Worm (Caenorhabditis elegans) whole organism, young adult: ENCODE measurements around the gene acs-4.

Experiments
- B0261.1 ChIP-seq: sonication (generic microtip); optimal IDR thresholded peaks from 2 replicates; lab custom pipeline; 2016; ENCODE audit warnings: mild to moderate bottlenecking, missing genetic modification characterization, moderate library complexity, missing compliant biosample characterization
- B0336.3 ChIP-seq: fragments of 200-800 bp; sonication (Bioruptor generic); IDR thresholded peaks from 2 replicates; pipeline ENCODE4 v1.3.6; 2022; ENCODE audit warnings: missing genetic modification characterization, missing compliant biosample characterization
- C06A6.2 ChIP-seq: fragments of 200-800 bp; sonication (Bioruptor generic); conservative IDR thresholded peaks from 2 replicates; pipeline ENCODE4 v1.3.6; 2022; ENCODE audit warnings: missing genetic modification characterization, missing compliant biosample characterization
- F23B12.7 ChIP-seq: sonication (generic microtip); optimal IDR thresholded peaks from 2 replicates; lab custom pipeline; 2017; ENCODE audit warnings: missing genetic modification characterization, mild to moderate bottlenecking, missing compliant biosample characterization, antibody characterized with exemption, moderate library complexity; ENCODE audit not compliant: insufficient read depth
- F37B4.10 ChIP-seq: fragments of 200-800 bp; sonication (Bioruptor generic); IDR thresholded peaks from 2 replicates; pipeline ENCODE4 v1.3.6; 2022; ENCODE audit warnings: missing genetic modification characterization, missing compliant biosample characterization
- T07F8.4 ChIP-seq: sonication (generic microtip); optimal IDR thresholded peaks from 2 replicates; lab custom pipeline; 2016; ENCODE audit warnings: mild to moderate bottlenecking, missing genetic modification characterization, moderate library complexity, missing compliant biosample characterization
- Y53G8AR.9 ChIP-seq: fragments of 200-800 bp; sonication (Bioruptor generic); conservative IDR thresholded peaks from 2 replicates; pipeline ENCODE4 v1.3.6; 2022; ENCODE audit warnings: missing genetic modification reagents, missing genetic modification characterization, missing compliant biosample characterization
- Y56A3A.18 ChIP-seq: fragments of 200-800 bp; sonication (Bioruptor generic); IDR thresholded peaks from 2 replicates; pipeline ENCODE4 v1.3.6; 2022; ENCODE audit warnings: missing genetic modification reagents, missing genetic modification characterization, missing compliant biosample characterization
- Y79H2A.3 ChIP-seq: fragments of 200-800 bp; sonication (Bioruptor generic); conservative IDR thresholded peaks from 2 replicates; pipeline ENCODE4 v1.3.6; 2022; ENCODE audit warnings: missing genetic modification reagents, missing genetic modification characterization, missing compliant biosample characterization
- Y95B8A.8 ChIP-seq: fragments of 200-800 bp; sonication (Bioruptor generic); IDR thresholded peaks from 2 replicates; pipeline ENCODE4 v1.3.6; 2022; ENCODE audit warnings: missing genetic modification reagents, missing genetic modification characterization, missing compliant biosample characterization
- aptf-3 ChIP-seq: fragments of 200-800 bp; sonication (Bioruptor generic); IDR thresholded peaks from 2 replicates; pipeline ENCODE4 v1.3.6; 2022; ENCODE audit warnings: missing genetic modification characterization, missing compliant biosample characterization
- bed-1 ChIP-seq: fragments of 200-800 bp; sonication (Bioruptor generic); IDR thresholded peaks from 2 replicates; pipeline ENCODE4 v1.3.6; 2022; ENCODE audit warnings: missing genetic modification reagents, missing genetic modification characterization, missing compliant biosample characterization
- bed-2 ChIP-seq: fragments of 200-800 bp; sonication (Bioruptor generic); IDR thresholded peaks from 2 replicates; pipeline ENCODE4 v1.3.6; 2022; ENCODE audit warnings: missing genetic modification reagents, missing genetic modification characterization, missing compliant biosample characterization
- cebp-1 ChIP-seq, 2 experiments: fragments of 200-800 bp in 1 of 2; sonication (Bioruptor generic) in 1 of 2; sonication (generic microtip) in 1 of 2; IDR thresholded peaks in 1 of 2; optimal IDR thresholded peaks in 1 of 2; 2 replicates each; pipeline versions ENCODE4 v1.3.6 to Lab custom; 2017 to 2022; ENCODE audit warnings: missing compliant biosample characterization in 2 of 2, missing genetic modification characterization in 2 of 2, mild to moderate bottlenecking in 1 of 2, missing genetic modification reagents in 1 of 2, moderate library complexity in 1 of 2
- ceh-100 ChIP-seq: fragments of 200-800 bp; sonication (Bioruptor generic); IDR thresholded peaks from 2 replicates; pipeline ENCODE4 v1.3.6; 2022; ENCODE audit warnings: missing genetic modification reagents, missing genetic modification characterization, missing compliant biosample characterization
- ceh-27 ChIP-seq: fragments of 200-800 bp; sonication (Bioruptor generic); optimal IDR thresholded peaks from 2 replicates; lab custom pipeline; 2018; ENCODE audit warnings: mild to moderate bottlenecking, missing genetic modification characterization, moderate library complexity, missing compliant biosample characterization
- ceh-91 ChIP-seq: fragments of 200-800 bp; sonication (Bioruptor generic); IDR thresholded peaks from 2 replicates; pipeline ENCODE4 v1.3.6; 2022; ENCODE audit warnings: missing genetic modification reagents, missing genetic modification characterization, missing compliant biosample characterization
- chd-7 ChIP-seq: sonication (generic microtip); optimal IDR thresholded peaks from 2 replicates; lab custom pipeline; 2016; ENCODE audit warnings: mild to moderate bottlenecking, missing genetic modification characterization, moderate library complexity, missing compliant biosample characterization
- egrh-3 ChIP-seq: fragments of 200-800 bp; sonication (Bioruptor generic); IDR thresholded peaks from 2 replicates; pipeline ENCODE4 v1.3.6; 2022; ENCODE audit warnings: missing genetic modification reagents, missing genetic modification characterization, missing compliant biosample characterization
- hlh-12 ChIP-seq: sonication (generic microtip); optimal IDR thresholded peaks from 2 replicates; lab custom pipeline; 2016; ENCODE audit warnings: missing genetic modification characterization, missing compliant biosample characterization
- hmg-1.2 ChIP-seq: fragments of 200-800 bp; sonication (Bioruptor generic); IDR thresholded peaks from 2 replicates; pipeline ENCODE4 v1.3.6; 2022; ENCODE audit warnings: missing genetic modification reagents, missing genetic modification characterization, missing compliant biosample characterization
- hrde-1 ChIP-seq: sonication (generic microtip); optimal IDR thresholded peaks from 2 replicates; lab custom pipeline; 2016; ENCODE audit warnings: missing genetic modification characterization, mild to moderate bottlenecking, missing compliant biosample characterization, moderate library complexity, missing genotype, missing genetic modification reagents, borderline replicate concordance
- lin-54 ChIP-seq: fragments of 200-800 bp; sonication (Bioruptor generic); optimal IDR thresholded peaks from 2 replicates; lab custom pipeline; 2018; ENCODE audit warnings: mild to moderate bottlenecking, missing genetic modification characterization, missing compliant biosample characterization
- lir-1 ChIP-seq: fragments of 200-800 bp; sonication (Bioruptor generic); conservative IDR thresholded peaks from 2 replicates; pipeline ENCODE4 v1.3.6; 2022; ENCODE audit warnings: missing genetic modification reagents, missing genetic modification characterization, missing compliant biosample characterization
- lsl-1 ChIP-seq: fragments of 200-800 bp; sonication (Bioruptor generic); optimal IDR thresholded peaks from 2 replicates; lab custom pipeline; 2018; ENCODE audit warnings: mild to moderate bottlenecking, missing genetic modification characterization, moderate library complexity, missing compliant biosample characterization
- madf-10 ChIP-seq: sonication (generic microtip); optimal IDR thresholded peaks from 2 replicates; lab custom pipeline; 2016; ENCODE audit warnings: mild to moderate bottlenecking, missing genetic modification characterization, missing compliant biosample characterization
- mel-28 ChIP-seq: sonication (generic microtip); optimal IDR thresholded peaks from 2 replicates; lab custom pipeline; 2016; ENCODE audit warnings: borderline replicate concordance, mild to moderate bottlenecking, missing genetic modification characterization, missing compliant biosample characterization
- mes-4 ChIP-seq: sonication (generic microtip); optimal IDR thresholded peaks from 2 replicates; lab custom pipeline; 2016; ENCODE audit warnings: missing genotype, missing genetic modification characterization, missing compliant biosample characterization
- mxl-1 ChIP-seq: sonication (generic microtip); optimal IDR thresholded peaks from 2 replicates; lab custom pipeline; 2016; ENCODE audit warnings: missing genetic modification characterization, missing compliant biosample characterization
- nhr-179 ChIP-seq: sonication (generic microtip); optimal IDR thresholded peaks from 2 replicates; lab custom pipeline; 2016; ENCODE audit warnings: mild to moderate bottlenecking, missing genetic modification characterization, missing compliant biosample characterization
- nhr-80 ChIP-seq: sonication (generic microtip); optimal IDR thresholded peaks from 2 replicates; lab custom pipeline; 2016; ENCODE audit warnings: missing genetic modification characterization, missing compliant biosample characterization
- snpc-1.1 ChIP-seq: sonication (generic microtip); optimal IDR thresholded peaks from 2 replicates; lab custom pipeline; 2017; ENCODE audit warnings: missing genetic modification characterization, mild to moderate bottlenecking, missing compliant biosample characterization, antibody characterized with exemption, moderate library complexity, missing genotype, missing genetic modification reagents; ENCODE audit not compliant: insufficient read depth
- snpc-1.3 ChIP-seq: sonication (generic microtip); optimal IDR thresholded peaks from 2 replicates; lab custom pipeline; 2017; ENCODE audit warnings: missing genetic modification characterization, mild to moderate bottlenecking, missing compliant biosample characterization, antibody characterized with exemption, moderate library complexity, missing genotype, missing genetic modification reagents; ENCODE audit not compliant: insufficient read depth
- snpc-3.4 ChIP-seq: sonication (generic microtip); optimal IDR thresholded peaks from 2 replicates; lab custom pipeline; 2017; ENCODE audit warnings: missing genetic modification characterization, mild to moderate bottlenecking, missing compliant biosample characterization, antibody characterized with exemption, moderate library complexity, missing genotype, missing genetic modification reagents
- somi-1 ChIP-seq: fragments of 200-800 bp; sonication (Bioruptor generic); optimal IDR thresholded peaks from 2 replicates; lab custom pipeline; 2018; ENCODE audit warnings: mild to moderate bottlenecking, missing genetic modification characterization, missing compliant biosample characterization
- sptf-2 ChIP-seq: fragments of 200-800 bp; sonication (Bioruptor generic); optimal IDR thresholded peaks from 2 replicates; lab custom pipeline; 2018; ENCODE audit warnings: mild to moderate bottlenecking, missing genetic modification characterization, missing compliant biosample characterization
- tbp1 ChIP-seq: fragments of 200-800 bp; sonication (Bioruptor generic); optimal IDR thresholded peaks from 2 replicates; lab custom pipeline; 2018; ENCODE audit warnings: mild to moderate bottlenecking, missing genetic modification characterization, missing compliant biosample characterization
- tbx-9 ChIP-seq: sonication (generic microtip); optimal IDR thresholded peaks from 2 replicates; lab custom pipeline; 2016; ENCODE audit warnings: borderline replicate concordance, missing genetic modification characterization, inconsistent platforms, missing compliant biosample characterization
- unc-130 ChIP-seq: sonication (generic microtip); optimal IDR thresholded peaks from 2 replicates; lab custom pipeline; 2016; ENCODE audit warnings: missing genetic modification reagents, missing genetic modification characterization, missing compliant biosample characterization
- xnd-1 ChIP-seq: sonication (generic microtip); optimal IDR thresholded peaks from 2 replicates; lab custom pipeline; 2016; ENCODE audit warnings: missing genotype, missing genetic modification reagents, missing genetic modification characterization, missing compliant biosample characterization
- ztf-25 ChIP-seq: fragments of 200-800 bp; sonication (Bioruptor generic); IDR thresholded peaks from 2 replicates; pipeline ENCODE4 v1.3.6; 2022; ENCODE audit warnings: missing genetic modification reagents, missing genetic modification characterization, missing compliant biosample characterization
- ztf-26 ChIP-seq: sonication (generic microtip); optimal IDR thresholded peaks from 2 replicates; lab custom pipeline; 2017; ENCODE audit warnings: missing genetic modification characterization, missing compliant biosample characterization
- ztf-3 ChIP-seq: fragments of 200-800 bp; sonication (Bioruptor generic); optimal IDR thresholded peaks from 2 replicates; lab custom pipeline; 2018; ENCODE audit warnings: mild to moderate bottlenecking, missing genetic modification characterization, missing compliant biosample characterization

acs-4 gene

ce11 chrIII:7189581-7190128 lies 22.0 kb downstream of the acs-4 start, which contains the start of gene rps-21 (continued):
- TF ChIP-seq snpc-1.1 (tag; lab: Kevin White, UChicago) (no peak), Y95B8A.8 (GFP tag; lab: Robert Waterston, UW) (peak; percentile 67; the same call in 1 of the 2 replicates), B0336.3 (GFP tag; lab: Robert Waterston, UW) (no peak), snpc-3.4 (peak; percentile 47), aptf-3 (GFP tag; lab: Robert Waterston, UW) (no peak), Y56A3A.18 (GFP tag; lab: Robert Waterston, UW) (no peak), ztf-26 (tag; lab: Kevin White, UChicago) (no peak), mes-4 (tag; lab: Kevin White, UChicago) (no peak), ceh-27 (GFP tag; lab: Kevin White, UChicago) (peak; percentile 43), T07F8.4 (tag; lab: Kevin White, UChicago) (no peak), hrde-1 (tag; lab: Kevin White, UChicago) (no peak), C06A6.2 (GFP tag; lab: Robert Waterston, UW) (no peak), tbx-9 (tag; lab: Kevin White, UChicago) (no peak), chd-7 (no peak), egrh-3 (no peak), B0261.1 (tag; lab: Kevin White, UChicago) (no peak), mel-28 (tag; lab: Kevin White, UChicago) (no peak), F23B12.7 (peak; percentile 88), F37B4.10 (no peak), unc-130 (GFP tag; lab: Kevin White, UChicago) (no peak), lin-54 (GFP tag; lab: Kevin White, UChicago) (peak; percentile 67), madf-10 (peak; percentile 22), hlh-12 (no peak), ztf-3 (GFP tag; lab: Kevin White, UChicago) (no peak), somi-1 (GFP tag; lab: Kevin White, UChicago) (no peak), tbp1 (peak; percentile 47), Y53G8AR.9 (GFP tag; lab: Robert Waterston, UW) (0 out of 2 replicates have a peak, but pooled peaks have one; percentile 14), ztf-25 (GFP tag; lab: Robert Waterston, UW) (no peak), nhr-80 (tag; lab: Kevin White, UChicago) (peak; percentile 42), lsl-1 (peak; percentile 21), lir-1 (GFP tag; lab: Robert Waterston, UW) (no peak)

- TF ChIP-seq Y79H2A.3, result no peak
- TF ChIP-seq hmg-1.2 (GFP tag; lab: Robert Waterston, UW), result peak; percentile 54; the same call in 1 of the 2 replicates
Measured at ce11 chrIII:7192942-7193665, 25.5 kb downstream of the acs-4 start, which contains the start of gene mec-14. Gene mec-14 (minus strand): TSS chrIII:7192992.

ce11 chrIII:7195325-7195724 lies 27.7 kb downstream of the acs-4 start, which contains the start of gene F37C12.18:
Gene F37C12.18 (minus strand): TSS chrIII:7195425.
- TF ChIP-seq bed-2 (no peak), ceh-100 (GFP tag; lab: Robert Waterston, UW) (no peak), mxl-1 (tag; lab: Kevin White, UChicago) (no peak), bed-1 (no peak), snpc-1.3 (tag; lab: Kevin White, UChicago) (no peak), nhr-179 (no peak), lin-54 (GFP tag; lab: Kevin White, UChicago) (no peak), xnd-1 (tag; lab: Kevin White, UChicago) (no peak), ceh-91 (no peak), cebp-1 (GFP tag; IDR thresholded peaks at IDR 0.05; lab: Robert Waterston, UW) (no peak), cebp-1 (tag; optimal IDR thresholded peaks at IDR 0.05; lab: Kevin White, UChicago) (no peak), sptf-2 (GFP tag; lab: Kevin White, UChicago) (no peak)
- TF ChIP-seq, all 124 proteins: peak for 0
